Fruit fly (Drosophila melanogaster) whole organism, embryonic: Measurements from ENCODE around the gene UK114.

Experiments
- CG15601 ChIP-seq: fragments of 200-800 bp; sonication (Bioruptor generic); optimal IDR thresholded peaks from 3 replicates; lab custom pipeline; 2019; ENCODE audit warnings: missing biosample characterization, mild to moderate bottlenecking, missing genetic modification characterization, moderate library complexity
- CG1602 ChIP-seq: fragments of 200-800 bp; sonication (Bioruptor generic); optimal IDR thresholded peaks from 3 replicates; lab custom pipeline; 2016; ENCODE audit warnings: missing biosample characterization, missing genetic modification characterization
- en ChIP-seq: fragments of 200-800 bp; sonication (Bioruptor generic); optimal IDR thresholded peaks from 2 replicates; lab custom pipeline; 2016; ENCODE audit warnings: missing biosample characterization, missing genetic modification characterization
- kni ChIP-seq: fragments of 200-800 bp; sonication (Bioruptor generic); optimal IDR thresholded peaks from 3 replicates; lab custom pipeline; 2017; ENCODE audit warnings: mild to moderate bottlenecking, missing biosample characterization, missing genetic modification reagents, missing genetic modification characterization
- tap ChIP-seq: fragments of 200-800 bp; optimal IDR thresholded peaks from 3 replicates; lab custom pipeline; 2019; ENCODE audit warnings: missing biosample characterization, mild to moderate bottlenecking, missing genetic modification characterization, moderate library complexity
- trh ChIP-seq: fragments of 200-800 bp; sonication (Bioruptor generic); optimal IDR thresholded peaks from 2 replicates; lab custom pipeline; 2016; ENCODE audit warnings: missing biosample characterization, missing genetic modification characterization

DNA sequence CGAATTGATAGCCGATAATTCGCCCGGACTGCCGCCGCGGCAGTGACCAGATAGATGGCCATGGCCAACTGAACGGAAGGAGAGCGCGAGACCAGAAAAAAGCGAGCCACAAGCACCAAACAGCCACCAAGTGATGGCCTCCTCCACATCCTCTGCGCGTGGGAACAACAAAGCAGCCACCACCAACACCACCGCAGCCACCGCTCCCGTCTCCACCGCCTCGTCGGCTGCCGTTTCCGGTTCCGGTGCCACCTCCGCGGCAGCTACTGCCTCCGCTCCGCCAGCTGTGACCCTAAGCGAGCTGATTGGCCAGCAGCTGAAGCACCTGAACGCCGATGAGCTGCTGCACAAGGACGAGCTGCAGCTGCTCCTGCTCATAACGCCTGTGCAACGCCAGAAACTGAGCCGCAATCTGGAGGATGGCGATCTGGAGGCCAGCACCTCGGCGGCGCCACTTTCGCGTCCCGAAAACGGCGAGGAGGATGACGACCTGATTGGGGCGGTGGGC is 25.8 kb downstream of the UK114 start:
- TF ChIP-seq tap (no peak), en (no peak), CG15601 (tag; lab: Kevin White, UChicago) (no peak), CG1602 (no peak), trh (no peak), kni (GFP tag; lab: Kevin White, UChicago) (no peak)
